Fruit fly (Drosophila melanogaster): ENCODE results near the gene eIF5B.

eIF5B gene

DNA sequence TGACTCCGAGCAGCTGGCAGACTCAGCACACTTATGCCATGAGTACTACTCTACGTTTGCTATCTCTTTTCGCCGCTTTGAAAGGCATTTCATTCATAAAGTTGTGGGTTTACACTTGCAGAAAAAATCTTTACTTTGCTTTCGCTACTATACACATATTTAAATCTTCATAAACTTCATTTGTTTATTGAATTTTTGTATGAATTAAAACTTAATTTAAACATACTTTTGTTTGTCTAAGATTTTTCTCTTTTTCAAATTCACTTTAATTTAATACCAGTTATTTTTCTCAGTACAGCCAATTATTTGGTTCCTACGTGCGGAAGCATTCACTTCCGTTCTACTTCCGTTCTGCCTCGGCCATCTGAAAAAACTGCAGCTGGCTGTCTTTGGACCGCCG is 22.3 kb downstream of the eIF5B start (continued):
- TF ChIP-seq Met (GFP tag; optimal IDR thresholded peaks at IDR 0.05), result peak; percentile 56
- peak; percentile 17 for TF ChIP-seq spab (GFP tag; optimal IDR thresholded peaks at IDR 0.05)
- no peak for TF ChIP-seq Sox15 (GFP tag; optimal IDR thresholded peaks at IDR 0.05)
- TF ChIP-seq svp (GFP tag), result peak; percentile 55
- TF ChIP-seq CG31627 (GFP tag; optimal IDR thresholded peaks at IDR 0.05), result peak; percentile 7
- TF ChIP-seq Eip93F (GFP tag; optimal IDR thresholded peaks at IDR 0.05), result no peak
- no peak for TF ChIP-seq CG11902 (GFP tag; optimal IDR thresholded peaks at IDR 0.05)
- TF ChIP-seq fkh (GFP tag; optimal IDR thresholded peaks at IDR 0.05), result no peak
- TF ChIP-seq topi (GFP tag; optimal IDR thresholded peaks at IDR 0.05), result peak; percentile 37
- no peak for TF ChIP-seq CG7368 (GFP tag; optimal IDR thresholded peaks at IDR 0.05)
- no peak for TF ChIP-seq Lpt (GFP tag; optimal IDR thresholded peaks at IDR 0.05)
- no peak for TF ChIP-seq ss (GFP tag; optimal IDR thresholded peaks at IDR 0.05)
- no peak for TF ChIP-seq CG11762 (GFP tag; optimal IDR thresholded peaks at IDR 0.05; ENCODE audit: insufficient read depth)
- no peak for TF ChIP-seq CG9139 (GFP tag; optimal IDR thresholded peaks at IDR 0.05)
- peak; percentile 33 for TF ChIP-seq acj6 (GFP tag; optimal IDR thresholded peaks at IDR 0.05)
- no peak for TF ChIP-seq CG8119 (GFP tag; IDR thresholded peaks at IDR 0.05)
- TF ChIP-seq esn (GFP tag; optimal IDR thresholded peaks at IDR 0.05), result peak; percentile 39
- peak; percentile 32 for TF ChIP-seq pdm3 (GFP tag; optimal IDR thresholded peaks at IDR 0.05)
- peak; percentile 9 for TF ChIP-seq CG32006 (GFP tag; optimal IDR thresholded peaks at IDR 0.05)
- TF ChIP-seq net (GFP tag; optimal IDR thresholded peaks at IDR 0.05), result peak; percentile 1
- TF ChIP-seq CG10669 (GFP tag; optimal IDR thresholded peaks at IDR 0.05), result peak; percentile 27
- TF ChIP-seq CG6854 (GFP tag; optimal IDR thresholded peaks at IDR 0.05), result no peak
- no peak for TF ChIP-seq CG8632 (GFP tag; optimal IDR thresholded peaks at IDR 0.05)
- peak; percentile 38 for TF ChIP-seq Smox (GFP tag; optimal IDR thresholded peaks at IDR 0.05)
- peak; percentile 25 for TF ChIP-seq Sox102F (GFP tag; optimal IDR thresholded peaks at IDR 0.05)

- no peak for TF ChIP-seq CG3032 (tag; optimal IDR thresholded peaks at IDR 0.05)
- no peak for TF ChIP-seq Gug (GFP tag; IDR thresholded peaks at IDR 0.05)
- peak; percentile 35 for TF ChIP-seq fkh (GFP tag; optimal IDR thresholded peaks at IDR 0.05)
- TF ChIP-seq salr (GFP tag; optimal IDR thresholded peaks at IDR 0.05), result no peak
These were observed 23.0 kb downstream of the eIF5B start for dm6 chr3L:3437664-3438368.

DNA sequence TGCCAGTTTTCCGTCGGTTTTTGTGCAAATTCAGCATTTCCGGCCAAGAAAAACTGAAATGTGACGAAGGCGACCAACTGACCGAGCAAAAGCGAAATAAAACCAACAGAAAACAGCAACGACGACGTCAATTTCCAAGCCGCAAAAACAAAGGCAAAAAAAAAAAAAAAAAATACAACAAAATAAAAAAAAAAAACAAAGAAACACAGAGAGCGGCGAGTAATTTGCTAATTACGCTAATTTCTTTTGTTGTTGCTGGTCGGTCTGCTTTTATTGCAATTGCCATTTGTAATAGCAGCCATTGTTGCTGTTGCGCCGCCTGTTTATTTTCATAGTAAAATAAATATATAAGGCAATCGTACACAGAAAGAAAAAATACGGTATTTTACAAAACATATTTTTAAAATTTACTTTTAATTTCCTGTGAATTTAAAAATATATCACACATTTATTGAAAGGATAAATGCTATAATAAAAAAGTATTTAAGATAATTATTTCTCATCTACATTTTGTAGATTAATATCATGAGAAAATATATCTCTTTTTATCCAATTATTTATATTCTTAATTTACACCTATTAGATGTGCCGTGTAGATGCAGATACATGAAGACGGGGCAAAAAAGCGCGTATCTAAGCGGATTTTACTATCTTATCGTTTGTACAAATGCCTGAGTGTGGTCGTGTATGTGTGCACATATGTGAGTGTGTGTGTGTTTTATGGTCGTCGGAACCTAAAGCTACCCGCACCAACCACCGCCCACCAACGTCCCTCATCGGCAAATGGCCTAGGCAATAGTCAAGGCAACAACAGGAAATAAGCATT is 23.7 kb downstream of the eIF5B start:
- TF ChIP-seq Gug (GFP tag; IDR thresholded peaks at IDR 0.05), result peak; percentile 41; the same call in 1 of the 2 replicates
- no peak for TF ChIP-seq CG31627 (GFP tag; optimal IDR thresholded peaks at IDR 0.05)
- no peak for TF ChIP-seq CG7368 (GFP tag; optimal IDR thresholded peaks at IDR 0.05)
- peak; percentile 61 for TF ChIP-seq Met (GFP tag; optimal IDR thresholded peaks at IDR 0.05)
- peak; percentile 5 for TF ChIP-seq lz (GFP tag; optimal IDR thresholded peaks at IDR 0.05)
- peak; percentile 26 for TF ChIP-seq CG4318 (GFP tag; optimal IDR thresholded peaks at IDR 0.05)
- TF ChIP-seq OdsH (GFP tag; optimal IDR thresholded peaks at IDR 0.05), result peak; percentile 35
- TF ChIP-seq CG10669 (GFP tag; optimal IDR thresholded peaks at IDR 0.05), result no peak
- no peak for TF ChIP-seq dsx (GFP tag; optimal IDR thresholded peaks at IDR 0.05; ENCODE audit: poor library complexity, severe bottlenecking)
- no peak for TF ChIP-seq CG11762 (GFP tag; optimal IDR thresholded peaks at IDR 0.05; ENCODE audit: insufficient read depth)
- TF ChIP-seq dac (GFP tag; optimal IDR thresholded peaks at IDR 0.05), result no peak
- TF ChIP-seq CG32006 (GFP tag; optimal IDR thresholded peaks at IDR 0.05), result peak; percentile 59
- TF ChIP-seq vri (GFP tag; optimal IDR thresholded peaks at IDR 0.05), result no peak
- peak; percentile 62 for TF ChIP-seq CG34406 (GFP tag; optimal IDR thresholded peaks at IDR 0.05)
- peak; percentile 37 for TF ChIP-seq Hr4 (GFP tag; optimal IDR thresholded peaks at IDR 0.05)
- TF ChIP-seq Ets96B (tag; optimal IDR thresholded peaks at IDR 0.05), result peak; percentile 24
- TF ChIP-seq Sox14 (GFP tag; optimal IDR thresholded peaks at IDR 0.05), result peak; percentile 15
- no peak for TF ChIP-seq CG6163 (GFP tag; IDR thresholded peaks at IDR 0.05)
- TF ChIP-seq CG6808 (GFP tag; optimal IDR thresholded peaks at IDR 0.05), result no peak
- no peak for TF ChIP-seq fd85E (GFP tag; optimal IDR thresholded peaks at IDR 0.05)
- no peak for TF ChIP-seq fd59A (GFP tag; optimal IDR thresholded peaks at IDR 0.05)
- TF ChIP-seq CG11902 (GFP tag; optimal IDR thresholded peaks at IDR 0.05), result no peak
- TF ChIP-seq CG3919 (GFP tag; optimal IDR thresholded peaks at IDR 0.05), result peak; percentile 37
- peak; percentile 42 for TF ChIP-seq acj6 (GFP tag; optimal IDR thresholded peaks at IDR 0.05)
- TF ChIP-seq esn (GFP tag; optimal IDR thresholded peaks at IDR 0.05), result peak; percentile 62
- TF ChIP-seq CG16779 (tag; optimal IDR thresholded peaks at IDR 0.05), result peak; percentile 11
- peak; percentile 67; the same call in 2 of the 3 replicates for TF ChIP-seq CG8119 (GFP tag; IDR thresholded peaks at IDR 0.05)
- TF ChIP-seq Lpt (GFP tag; optimal IDR thresholded peaks at IDR 0.05), result peak; percentile 39
